Worm (Caenorhabditis elegans) whole organism, young adult: ENCODE measurements around the gene F14D12.1.

ENCODE experiments used
- B0035.1 ChIP-seq: sonication (generic microtip); optimal IDR thresholded peaks from 2 replicates; lab custom pipeline; 2016; ENCODE audit warnings: missing genetic modification characterization, mild to moderate bottlenecking, missing compliant biosample characterization, missing genotype, missing genetic modification reagents
- B0261.1 ChIP-seq: sonication (generic microtip); optimal IDR thresholded peaks from 2 replicates; lab custom pipeline; 2016; ENCODE audit warnings: mild to moderate bottlenecking, missing genetic modification characterization, moderate library complexity, missing compliant biosample characterization
- F23B12.7 ChIP-seq: sonication (generic microtip); optimal IDR thresholded peaks from 2 replicates; lab custom pipeline; 2017; ENCODE audit warnings: missing genetic modification characterization, mild to moderate bottlenecking, missing compliant biosample characterization, antibody characterized with exemption, moderate library complexity; ENCODE audit not compliant: insufficient read depth
- F52B5.7 ChIP-seq: sonication (generic microtip); optimal IDR thresholded peaks from 2 replicates; lab custom pipeline; 2016; ENCODE audit warnings: mild to moderate bottlenecking, missing genetic modification characterization, missing compliant biosample characterization
- T07F8.4 ChIP-seq: sonication (generic microtip); optimal IDR thresholded peaks from 2 replicates; lab custom pipeline; 2016; ENCODE audit warnings: mild to moderate bottlenecking, missing genetic modification characterization, moderate library complexity, missing compliant biosample characterization
- Y53G8AR.9 ChIP-seq: fragments of 200-800 bp; sonication (Bioruptor generic); conservative IDR thresholded peaks from 2 replicates; pipeline ENCODE4 v1.3.6; 2022; ENCODE audit warnings: missing genetic modification reagents, missing genetic modification characterization, missing compliant biosample characterization
- Y56A3A.18 ChIP-seq: fragments of 200-800 bp; sonication (Bioruptor generic); IDR thresholded peaks from 2 replicates; pipeline ENCODE4 v1.3.6; 2022; ENCODE audit warnings: missing genetic modification reagents, missing genetic modification characterization, missing compliant biosample characterization
- Y67H2A.10 ChIP-seq: fragments of 200-800 bp; sonication (Bioruptor generic); conservative IDR thresholded peaks from 2 replicates; pipeline ENCODE4 v1.3.6; 2022; ENCODE audit warnings: missing genetic modification reagents, missing genetic modification characterization, missing compliant biosample characterization
- aptf-2 ChIP-seq: fragments of 200-800 bp; sonication (Bioruptor generic); conservative IDR thresholded peaks from 2 replicates; pipeline ENCODE4 v1.3.6; 2022; ENCODE audit warnings: missing genetic modification reagents, missing genetic modification characterization, missing compliant biosample characterization
- athp-1 ChIP-seq: sonication (generic microtip); optimal IDR thresholded peaks from 2 replicates; lab custom pipeline; 2017; ENCODE audit warnings: mild to moderate bottlenecking, missing genetic modification characterization, missing compliant biosample characterization
- attf-3 ChIP-seq: fragments of 200-800 bp; sonication (Bioruptor generic); conservative IDR thresholded peaks from 2 replicates; pipeline ENCODE4 v1.3.6; 2022; ENCODE audit warnings: missing genetic modification reagents, missing genetic modification characterization, missing compliant biosample characterization
- bed-1 ChIP-seq: fragments of 200-800 bp; sonication (Bioruptor generic); IDR thresholded peaks from 2 replicates; pipeline ENCODE4 v1.3.6; 2022; ENCODE audit warnings: missing genetic modification reagents, missing genetic modification characterization, missing compliant biosample characterization
- cebp-1 ChIP-seq, 2 experiments: fragments of 200-800 bp in 1 of 2; sonication (Bioruptor generic) in 1 of 2; sonication (generic microtip) in 1 of 2; IDR thresholded peaks in 1 of 2; optimal IDR thresholded peaks in 1 of 2; 2 replicates each; pipeline versions ENCODE4 v1.3.6 to Lab custom; 2017 to 2022; ENCODE audit warnings: missing compliant biosample characterization in 2 of 2, missing genetic modification characterization in 2 of 2, mild to moderate bottlenecking in 1 of 2, missing genetic modification reagents in 1 of 2, moderate library complexity in 1 of 2
- cebp-2 ChIP-seq: fragments of 200-800 bp; sonication (Bioruptor generic); IDR thresholded peaks from 2 replicates; pipeline ENCODE4 v1.3.6; 2022; ENCODE audit warnings: missing genetic modification characterization, missing compliant biosample characterization
- ceh-100 ChIP-seq: fragments of 200-800 bp; sonication (Bioruptor generic); IDR thresholded peaks from 2 replicates; pipeline ENCODE4 v1.3.6; 2022; ENCODE audit warnings: missing genetic modification reagents, missing genetic modification characterization, missing compliant biosample characterization
- ceh-58 ChIP-seq: fragments of 200-800 bp; sonication (Bioruptor generic); IDR thresholded peaks from 2 replicates; pipeline ENCODE4 v1.3.6; 2022; ENCODE audit warnings: missing genetic modification characterization, missing compliant biosample characterization
- ceh-91 ChIP-seq: fragments of 200-800 bp; sonication (Bioruptor generic); IDR thresholded peaks from 2 replicates; pipeline ENCODE4 v1.3.6; 2022; ENCODE audit warnings: missing genetic modification reagents, missing genetic modification characterization, missing compliant biosample characterization
- chd-7 ChIP-seq: sonication (generic microtip); optimal IDR thresholded peaks from 2 replicates; lab custom pipeline; 2016; ENCODE audit warnings: mild to moderate bottlenecking, missing genetic modification characterization, moderate library complexity, missing compliant biosample characterization
- die-1 ChIP-seq: sonication (generic microtip); optimal IDR thresholded peaks from 2 replicates; lab custom pipeline; 2016; ENCODE audit warnings: missing genotype, mild to moderate bottlenecking, missing genetic modification characterization, missing compliant biosample characterization
- dpl-1 ChIP-seq: fragments of 150-350 bp; optimal IDR thresholded peaks from 2 replicates; lab custom pipeline; 2014; ENCODE audit warnings: missing biosample characterization, missing genetic modification reagents, missing genetic modification characterization
- egl-18 ChIP-seq: fragments of 200-800 bp; sonication (Bioruptor generic); IDR thresholded peaks from 2 replicates; pipeline ENCODE4 v1.3.6; 2022; ENCODE audit warnings: missing genetic modification reagents, missing genetic modification characterization, missing compliant biosample characterization
- egrh-3 ChIP-seq: fragments of 200-800 bp; sonication (Bioruptor generic); IDR thresholded peaks from 2 replicates; pipeline ENCODE4 v1.3.6; 2022; ENCODE audit warnings: missing genetic modification reagents, missing genetic modification characterization, missing compliant biosample characterization
- him-1 ChIP-seq: sonication (generic microtip); optimal IDR thresholded peaks from 2 replicates; lab custom pipeline; 2016; ENCODE audit warnings: missing genotype, missing genetic modification reagents, missing genetic modification characterization, missing compliant biosample characterization
- hlh-12 ChIP-seq: sonication (generic microtip); optimal IDR thresholded peaks from 2 replicates; lab custom pipeline; 2016; ENCODE audit warnings: missing genetic modification characterization, missing compliant biosample characterization
- hmg-1.2 ChIP-seq: fragments of 200-800 bp; sonication (Bioruptor generic); IDR thresholded peaks from 2 replicates; pipeline ENCODE4 v1.3.6; 2022; ENCODE audit warnings: missing genetic modification reagents, missing genetic modification characterization, missing compliant biosample characterization
- hmg-20 ChIP-seq: fragments of 200-800 bp; sonication (Bioruptor generic); IDR thresholded peaks from 2 replicates; pipeline ENCODE4 v1.3.6; 2022; ENCODE audit warnings: missing genetic modification reagents, missing genetic modification characterization, missing compliant biosample characterization
- hsf-1 ChIP-seq: fragments of 200-800 bp; sonication (Bioruptor generic); IDR thresholded peaks from 2 replicates; pipeline ENCODE4 v1.3.6; 2022; ENCODE audit warnings: missing genetic modification reagents, missing genetic modification characterization, missing compliant biosample characterization
- lag-1 ChIP-seq: fragments of 200-800 bp; sonication (Bioruptor generic); IDR thresholded peaks from 2 replicates; pipeline ENCODE4 v1.3.6; 2022; ENCODE audit warnings: missing genetic modification reagents, missing genetic modification characterization, missing compliant biosample characterization
- let-607 ChIP-seq, 2 experiments: fragments of 200-800 bp in 1 of 2; sonication (Bioruptor generic) in 1 of 2; sonication (generic microtip) in 1 of 2; optimal IDR thresholded peaks; 2 replicates each; lab custom pipeline; 2016 to 2018; ENCODE audit warnings: mild to moderate bottlenecking in 2 of 2, missing compliant biosample characterization in 2 of 2, missing genetic modification characterization in 2 of 2, moderate library complexity in 2 of 2, missing genotype in 1 of 2
- lin-26 ChIP-seq: fragments of 200-800 bp; sonication (Bioruptor generic); IDR thresholded peaks from 2 replicates; pipeline ENCODE4 v1.3.6; 2022; ENCODE audit warnings: missing genetic modification reagents, missing genetic modification characterization, missing compliant biosample characterization
- lin-35 ChIP-seq, 3 experiments: fragments of 150-350 bp in 2 of 3; sonication (generic microtip) in 1 of 3; optimal IDR thresholded peaks; 2 replicates each; lab custom pipeline; 2014 to 2018; ENCODE audit warnings: missing biosample characterization in 3 of 3, missing genetic modification characterization in 3 of 3, missing genetic modification reagents in 3 of 3
- lin-40 ChIP-seq: sonication (generic microtip); optimal IDR thresholded peaks from 2 replicates; lab custom pipeline; 2016; ENCODE audit warnings: missing genetic modification characterization, mild to moderate bottlenecking, missing compliant biosample characterization, missing genotype, missing genetic modification reagents
- lin-54 ChIP-seq: fragments of 200-800 bp; sonication (Bioruptor generic); optimal IDR thresholded peaks from 2 replicates; lab custom pipeline; 2018; ENCODE audit warnings: mild to moderate bottlenecking, missing genetic modification characterization, missing compliant biosample characterization
- lir-1 ChIP-seq: fragments of 200-800 bp; sonication (Bioruptor generic); conservative IDR thresholded peaks from 2 replicates; pipeline ENCODE4 v1.3.6; 2022; ENCODE audit warnings: missing genetic modification reagents, missing genetic modification characterization, missing compliant biosample characterization
- mcd-1 ChIP-seq: fragments of 200-800 bp; sonication (Bioruptor generic); IDR thresholded peaks from 2 replicates; pipeline ENCODE4 v1.3.6; 2022; ENCODE audit warnings: missing genetic modification reagents, missing genetic modification characterization, missing compliant biosample characterization
- mes-4 ChIP-seq: sonication (generic microtip); optimal IDR thresholded peaks from 2 replicates; lab custom pipeline; 2016; ENCODE audit warnings: missing genotype, missing genetic modification characterization, missing compliant biosample characterization
- nfya-1 ChIP-seq: sonication (generic microtip); optimal IDR thresholded peaks from 2 replicates; lab custom pipeline; 2017; ENCODE audit warnings: antibody characterized with exemption, missing compliant biosample characterization, missing genetic modification characterization, borderline replicate concordance; ENCODE audit not compliant: insufficient read depth
- nhr-120 ChIP-seq: fragments of 200-800 bp; sonication (Bioruptor generic); IDR thresholded peaks from 2 replicates; pipeline ENCODE4 v1.3.6; 2022; ENCODE audit warnings: missing genetic modification characterization, missing compliant biosample characterization
- nhr-80 ChIP-seq: sonication (generic microtip); optimal IDR thresholded peaks from 2 replicates; lab custom pipeline; 2016; ENCODE audit warnings: missing genetic modification characterization, missing compliant biosample characterization
- pbrm-1 ChIP-seq: fragments of 200-800 bp; sonication (Bioruptor generic); IDR thresholded peaks from 2 replicates; pipeline ENCODE4 v1.3.6; 2022; ENCODE audit warnings: missing genetic modification reagents, missing genetic modification characterization, missing compliant biosample characterization
- rpc-1 ChIP-seq, 2 experiments: fragments of 150-350 bp in 1 of 2; sonication (generic microtip) in 1 of 2; optimal IDR thresholded peaks; 2 replicates each; lab custom pipeline; 2014 to 2018; ENCODE audit warnings: missing biosample characterization in 1 of 2, missing genetic modification characterization in 1 of 2, missing genetic modification reagents in 1 of 2, missing genotype in 1 of 2
- sdz-38 ChIP-seq: sonication (generic microtip); optimal IDR thresholded peaks from 2 replicates; lab custom pipeline; 2016; ENCODE audit warnings: missing genotype, missing genetic modification characterization, missing compliant biosample characterization
- sea-2 ChIP-seq: fragments of 200-800 bp; sonication (Bioruptor generic); IDR thresholded peaks from 2 replicates; pipeline ENCODE4 v1.3.6; 2022; ENCODE audit warnings: missing genetic modification characterization, missing compliant biosample characterization
- snpc-4 ChIP-seq, 5 experiments: fragments of 150-350 bp in 1 of 5; sonication (generic microtip) in 4 of 5; optimal IDR thresholded peaks; 2 replicates each; lab custom pipeline; 2014 to 2018; ENCODE audit warnings: missing genetic modification characterization in 5 of 5, missing biosample characterization in 3 of 5, antibody characterized with exemption in 2 of 5, mild to moderate bottlenecking in 2 of 5, missing compliant biosample characterization in 2 of 5, missing genotype in 2 of 5, moderate library complexity in 2 of 5, missing genetic modification reagents in 1 of 5
- somi-1 ChIP-seq: fragments of 200-800 bp; sonication (Bioruptor generic); optimal IDR thresholded peaks from 2 replicates; lab custom pipeline; 2018; ENCODE audit warnings: mild to moderate bottlenecking, missing genetic modification characterization, missing compliant biosample characterization
- sptf-2 ChIP-seq: fragments of 200-800 bp; sonication (Bioruptor generic); optimal IDR thresholded peaks from 2 replicates; lab custom pipeline; 2018; ENCODE audit warnings: mild to moderate bottlenecking, missing genetic modification characterization, missing compliant biosample characterization
- unc-62 ChIP-seq: fragments of 150-350 bp; optimal IDR thresholded peaks from 2 replicates; lab custom pipeline; 2014; ENCODE audit warnings: missing biosample characterization, missing genetic modification reagents, missing genetic modification characterization
- zfh-2 ChIP-seq: fragments of 200-800 bp; sonication (Bioruptor generic); conservative IDR thresholded peaks from 2 replicates; pipeline ENCODE4 v1.3.6; 2022; ENCODE audit warnings: missing genetic modification reagents, missing genetic modification characterization, missing compliant biosample characterization

Gene F14D12.1

ce11 chrX:5653813-5654212 is 50.2 kb downstream of the F14D12.1 start, which contains the start of gene T22B7.7 (continued):
- TF ChIP-seq let-607 (tag; optimal IDR thresholded peaks at IDR 0.05; lab: Kevin White, UChicago) (no peak), nhr-80 (tag; lab: Kevin White, UChicago) (peak; percentile 63), B0035.1 (tag; lab: Kevin White, UChicago) (no peak), T07F8.4 (tag; lab: Kevin White, UChicago) (no peak), hsf-1 (no peak), lag-1 (GFP tag; lab: Robert Waterston, UW) (no peak), F52B5.7 (no peak), sptf-2 (no peak), ceh-100 (GFP tag; lab: Robert Waterston, UW) (no peak), hmg-1.2 (no peak), attf-3 (GFP tag; lab: Robert Waterston, UW) (no peak), F23B12.7 (tag; lab: Kevin White, UChicago) (no peak), lin-26 (no peak), Y67H2A.10 (no peak), rpc-1 (optimal IDR thresholded peaks at IDR 0.05; lab: Kevin White, UChicago) (no peak), rpc-1 (tag; optimal IDR thresholded peaks at IDR 0.05; lab: Kevin White, UChicago) (no peak), unc-62 (GFP tag; lab: Kevin White, UChicago) (peak; percentile 47), mes-4 (tag; lab: Kevin White, UChicago) (no peak), hlh-12 (tag; lab: Kevin White, UChicago) (no peak), zfh-2 (GFP tag; lab: Robert Waterston, UW) (no peak), Y53G8AR.9 (GFP tag; lab: Robert Waterston, UW) (no peak), nfya-1 (tag; lab: Kevin White, UChicago) (no peak), ceh-58 (no peak), cebp-2 (GFP tag; lab: Robert Waterston, UW) (no peak), Y56A3A.18 (GFP tag; lab: Robert Waterston, UW) (no peak), bed-1 (GFP tag; lab: Robert Waterston, UW) (no peak), chd-7 (tag; lab: Kevin White, UChicago) (peak; percentile 13), him-1 (tag; lab: Kevin White, UChicago) (no peak), B0261.1 (tag; lab: Kevin White, UChicago) (no peak), egl-18 (GFP tag; lab: Robert Waterston, UW) (no peak), aptf-2 (no peak), dpl-1 (GFP tag; lab: Kevin White, UChicago) (no peak), die-1 (tag; lab: Kevin White, UChicago) (no peak), hmg-20 (GFP tag; lab: Robert Waterston, UW) (no peak), lir-1 (GFP tag; lab: Robert Waterston, UW) (no peak), somi-1 (GFP tag; lab: Kevin White, UChicago) (peak; percentile 65), lin-40 (tag; lab: Kevin White, UChicago) (peak; percentile 63), snpc-4 (GFP tag; optimal IDR thresholded peaks at IDR 0.05; lab: Kevin White, UChicago) (no peak), snpc-4 (tag; optimal IDR thresholded peaks at IDR 0.05; lab: Kevin White, UChicago) (no peak), sea-2 (GFP tag; lab: Robert Waterston, UW) (no peak), ceh-91 (no peak), nhr-120 (GFP tag; lab: Robert Waterston, UW) (no peak), cebp-1 (GFP tag; IDR thresholded peaks at IDR 0.05; lab: Robert Waterston, UW) (no peak), cebp-1 (tag; optimal IDR thresholded peaks at IDR 0.05; lab: Kevin White, UChicago) (no peak), lin-35 (GFP tag; optimal IDR thresholded peaks at IDR 0.05; lab: Kevin White, UChicago) (no peak), sdz-38 (tag; lab: Kevin White, UChicago) (no peak), egrh-3 (GFP tag; lab: Robert Waterston, UW) (no peak), athp-1 (no peak), mcd-1 (no peak), lin-54 (GFP tag; lab: Kevin White, UChicago) (no peak), pbrm-1 (GFP tag; lab: Robert Waterston, UW) (no peak)
